Worm (Caenorhabditis elegans) whole organism, L4 larva: Measurements from ENCODE around the gene F31E3.12.

Experiments
- D1046.2 ChIP-seq: fragments of 200-800 bp; sonication (Bioruptor generic); IDR thresholded peaks from 2 replicates; pipeline ENCODE4 v1.3.6; 2022; ENCODE audit warnings: missing genetic modification characterization, missing compliant biosample characterization
- F44E2.7 ChIP-seq: fragments of 200-800 bp; sonication (Bioruptor generic); IDR thresholded peaks from 2 replicates; pipeline ENCODE4 v2.1.2; 2022; ENCODE audit warnings: missing genetic modification characterization, missing compliant biosample characterization
- T20F7.1 ChIP-seq: fragments of 200-800 bp; sonication (Bioruptor generic); optimal IDR thresholded peaks from 2 replicates; lab custom pipeline; 2018; ENCODE audit warnings: mild to moderate bottlenecking, missing genetic modification characterization, missing compliant biosample characterization
- T26A8.4 ChIP-seq: fragments of 200-800 bp; sonication (Bioruptor generic); IDR thresholded peaks from 2 replicates; pipeline ENCODE4 v1.3.6; 2022; ENCODE audit warnings: missing genetic modification characterization, missing compliant biosample characterization
- Y105C5A.15 ChIP-seq: fragments of 200-800 bp; sonication (Bioruptor generic); IDR thresholded peaks from 2 replicates; pipeline ENCODE4 v1.3.6; 2022; ENCODE audit warnings: missing genetic modification characterization, missing compliant biosample characterization
- Y5F2A.4 ChIP-seq: fragments of 200-800 bp; sonication (Bioruptor generic); optimal IDR thresholded peaks from 2 replicates; lab custom pipeline; 2018; ENCODE audit warnings: mild to moderate bottlenecking, missing genetic modification characterization, missing compliant biosample characterization
- aha-1 ChIP-seq: fragments of 150-350 bp; peaks from one replicate; lab custom pipeline; 2014; ENCODE audit warnings: missing biosample characterization, missing genetic modification characterization
- aly-2 ChIP-seq: sonication (generic microtip); optimal IDR thresholded peaks from 2 replicates; lab custom pipeline; 2018; ENCODE audit warnings: missing biosample characterization, missing genetic modification characterization
- ceh-20 ChIP-seq: fragments of 200-800 bp; sonication (Bioruptor generic); IDR thresholded peaks from 2 replicates; pipeline ENCODE4 v1.3.6; 2022; ENCODE audit warnings: missing genetic modification reagents, missing genetic modification characterization, missing compliant biosample characterization
- ceh-44 ChIP-seq: fragments of 200-800 bp; sonication (Bioruptor generic); IDR thresholded peaks from 2 replicates; pipeline ENCODE4 v1.3.6; 2022; ENCODE audit warnings: missing genetic modification reagents, missing genetic modification characterization, missing compliant biosample characterization
- ceh-62 ChIP-seq: sonication (generic microtip); optimal IDR thresholded peaks from 2 replicates; lab custom pipeline; 2017; ENCODE audit warnings: missing biosample characterization, missing genetic modification characterization
- ceh-82 ChIP-seq: sonication (generic microtip); optimal IDR thresholded peaks from 2 replicates; lab custom pipeline; 2017; ENCODE audit warnings: missing biosample characterization, missing genetic modification characterization
- ces-1 ChIP-seq: fragments of 150-350 bp; sonication (generic microtip); optimal IDR thresholded peaks from 4 replicates; lab custom pipeline; 2014; ENCODE audit warnings: missing biosample characterization, missing genetic modification reagents, missing genetic modification characterization
- cey-2 ChIP-seq: sonication (generic microtip); optimal IDR thresholded peaks from 3 replicates; lab custom pipeline; 2017; ENCODE audit warnings: missing genetic modification characterization, mild to moderate bottlenecking, missing compliant biosample characterization, antibody characterized with exemption, borderline replicate concordance; ENCODE audit not compliant: insufficient read depth
- ctbp-1 ChIP-seq: fragments of 200-800 bp; sonication (Bioruptor generic); IDR thresholded peaks from 2 replicates; pipeline ENCODE4 v1.3.6; 2022; ENCODE audit warnings: missing genetic modification reagents, missing genetic modification characterization, missing compliant biosample characterization
- daf-19 ChIP-seq: fragments of 200-800 bp; sonication (Bioruptor generic); conservative IDR thresholded peaks from 2 replicates; pipeline ENCODE4 v1.3.6; 2022; ENCODE audit warnings: missing genetic modification characterization, missing compliant biosample characterization
- daf-8 ChIP-seq: fragments of 200-800 bp; sonication (Bioruptor generic); IDR thresholded peaks from 2 replicates; pipeline ENCODE4 v1.3.6; 2022; ENCODE audit warnings: missing genetic modification characterization, missing compliant biosample characterization
- dpl-1 ChIP-seq: fragments of 150-350 bp; optimal IDR thresholded peaks from 2 replicates; lab custom pipeline; 2014; ENCODE audit warnings: missing biosample characterization, missing genetic modification reagents, missing genetic modification characterization
- duxl-1 ChIP-seq: sonication (generic microtip); optimal IDR thresholded peaks from 2 replicates; lab custom pipeline; 2016; ENCODE audit warnings: mild to moderate bottlenecking, missing genetic modification characterization, moderate library complexity, missing compliant biosample characterization; ENCODE audit not compliant: poor library complexity
- dve-1 ChIP-seq: sonication (generic microtip); optimal IDR thresholded peaks from 2 replicates; lab custom pipeline; 2017; ENCODE audit warnings: antibody characterized with exemption, mild to moderate bottlenecking, missing genetic modification characterization, missing compliant biosample characterization; ENCODE audit not compliant: insufficient read depth
- hif-1 ChIP-seq, 2 experiments: sonication (generic microtip); optimal IDR thresholded peaks; 2 replicates each; lab custom pipeline; 2016 to 2017; ENCODE audit warnings: missing compliant biosample characterization in 2 of 2, missing genetic modification characterization in 2 of 2, missing genetic modification reagents in 2 of 2, missing genotype in 2 of 2, mild to moderate bottlenecking in 1 of 2
- hlh-30 ChIP-seq: sonication (generic microtip); optimal IDR thresholded peaks from 2 replicates; lab custom pipeline; 2017; ENCODE audit warnings: antibody characterized with exemption, mild to moderate bottlenecking, missing genetic modification characterization, missing compliant biosample characterization; ENCODE audit not compliant: insufficient read depth
- lim-7 ChIP-seq: fragments of 200-800 bp; sonication (Bioruptor generic); IDR thresholded peaks from 2 replicates; pipeline ENCODE4 v1.3.6; 2022; ENCODE audit warnings: missing genetic modification characterization, missing compliant biosample characterization
- lin-13 ChIP-seq: fragments of 150-350 bp; optimal IDR thresholded peaks from 2 replicates; lab custom pipeline; 2014; ENCODE audit warnings: missing biosample characterization, missing genetic modification reagents, missing genetic modification characterization
- lin-15B ChIP-seq: fragments of 150-350 bp; sonication (generic microtip); optimal IDR thresholded peaks from 3 replicates; lab custom pipeline; 2014; ENCODE audit warnings: missing biosample characterization, missing genetic modification characterization
- lin-29 ChIP-seq: fragments of 200-800 bp; sonication (Bioruptor generic); IDR thresholded peaks from 2 replicates; pipeline ENCODE4 v1.3.6; 2022; ENCODE audit warnings: missing genetic modification reagents, missing genetic modification characterization, missing compliant biosample characterization
- lin-38 ChIP-seq: fragments of 200-800 bp; sonication (Bioruptor generic); IDR thresholded peaks from 2 replicates; pipeline ENCODE4 v1.3.6; 2022; ENCODE audit warnings: missing genetic modification reagents, missing genetic modification characterization, missing compliant biosample characterization
- lsy-2 ChIP-seq, 2 experiments: fragments of 150-350 bp in 1 of 2; sonication (generic microtip) in 1 of 2; optimal IDR thresholded peaks; 2 replicates each; lab custom pipeline; 2014 to 2017; ENCODE audit warnings: missing biosample characterization in 2 of 2, missing genetic modification characterization in 2 of 2
- madf-5 ChIP-seq, 2 experiments: fragments of 200-800 bp; sonication (Bioruptor generic); IDR thresholded peaks; 2 replicates each; pipeline ENCODE4 v1.3.6; 2022; ENCODE audit warnings: missing compliant biosample characterization in 2 of 2, missing genetic modification characterization in 2 of 2
- mdl-1 ChIP-seq, 2 experiments: fragments of 150-350 bp in 1 of 2; sonication (generic microtip) in 1 of 2; optimal IDR thresholded peaks; 2 replicates each; lab custom pipeline; 2014 to 2017; ENCODE audit warnings: missing biosample characterization in 2 of 2, missing genetic modification characterization in 2 of 2
- mxl-2 ChIP-seq: fragments of 200-800 bp; sonication (Bioruptor generic); conservative IDR thresholded peaks from 2 replicates; pipeline ENCODE4 v1.3.6; 2022; ENCODE audit warnings: missing genetic modification reagents, missing genetic modification characterization, missing compliant biosample characterization
- mxl-3 ChIP-seq: fragments of 200-800 bp; sonication (Bioruptor generic); optimal IDR thresholded peaks from 2 replicates; lab custom pipeline; 2018; ENCODE audit warnings: mild to moderate bottlenecking, missing genetic modification characterization, missing compliant biosample characterization
- nhr-11 ChIP-seq: fragments of 150-350 bp; optimal IDR thresholded peaks from 2 replicates; lab custom pipeline; 2014; ENCODE audit warnings: missing biosample characterization, missing genetic modification characterization
- nhr-111 ChIP-seq: fragments of 200-800 bp; sonication (Bioruptor generic); optimal IDR thresholded peaks from 2 replicates; lab custom pipeline; 2018; ENCODE audit warnings: mild to moderate bottlenecking, missing genetic modification characterization, missing compliant biosample characterization
- nhr-237 ChIP-seq: sonication (generic microtip); optimal IDR thresholded peaks from 2 replicates; lab custom pipeline; 2017; ENCODE audit warnings: missing biosample characterization, missing genetic modification characterization
- nhr-42 ChIP-seq: fragments of 200-800 bp; sonication (Bioruptor generic); IDR thresholded peaks from 2 replicates; pipeline ENCODE4 v1.3.6; 2022; ENCODE audit warnings: missing genetic modification characterization, missing compliant biosample characterization
- nhr-6 ChIP-seq: fragments of 150-350 bp; optimal IDR thresholded peaks from 2 replicates; lab custom pipeline; 2014; ENCODE audit warnings: missing biosample characterization, missing genetic modification characterization
- nhr-76 ChIP-seq: fragments of 150-350 bp; optimal IDR thresholded peaks from 2 replicates; lab custom pipeline; 2014; ENCODE audit warnings: missing biosample characterization, missing genetic modification characterization
- pha-4 ChIP-seq, 2 experiments: fragments of 150-350 bp in 1 of 2; fragments of 200-800 bp in 1 of 2; sonication (Bioruptor generic) in 1 of 2; IDR thresholded peaks in 1 of 2; optimal IDR thresholded peaks in 1 of 2; 2 replicates each; pipeline versions ENCODE4 v1.3.6 to Lab custom; 2014 to 2022; ENCODE audit warnings: missing genetic modification characterization in 2 of 2, missing genetic modification reagents in 2 of 2, missing biosample characterization in 1 of 2, missing compliant biosample characterization in 1 of 2
- php-3 ChIP-seq: fragments of 200-800 bp; sonication (Bioruptor generic); IDR thresholded peaks from 2 replicates; pipeline ENCODE4 v1.3.6; 2022; ENCODE audit warnings: missing genetic modification reagents, missing genetic modification characterization, missing compliant biosample characterization
- sdz-12 ChIP-seq: fragments of 200-800 bp; sonication (Bioruptor generic); optimal IDR thresholded peaks from 2 replicates; lab custom pipeline; 2018; ENCODE audit warnings: mild to moderate bottlenecking, missing genetic modification characterization, missing compliant biosample characterization
- spr-1 ChIP-seq: sonication (generic microtip); optimal IDR thresholded peaks from 2 replicates; lab custom pipeline; 2016; ENCODE audit warnings: mild to moderate bottlenecking, missing genetic modification characterization, missing compliant biosample characterization
- zfp-3 ChIP-seq: fragments of 200-800 bp; sonication (Bioruptor generic); conservative IDR thresholded peaks from 2 replicates; pipeline ENCODE4 v1.3.6; 2022; ENCODE audit warnings: missing genetic modification reagents, missing genetic modification characterization, missing compliant biosample characterization

The F31E3.12 gene

ce11 chrIII:6971662-6972284 lies 2.6 kb downstream of the F31E3.12 start, which contains the start of the genes eef-1A.1 and rfc-4 (continued):
- peak; percentile 76 for TF ChIP-seq pha-4 (GFP tag; IDR thresholded peaks at IDR 0.05; lab: Robert Waterston, UW)
- TF ChIP-seq pha-4 (tag; optimal IDR thresholded peaks at IDR 0.05; lab: Kevin White, UChicago) = peak; percentile 99
- no peak for TF ChIP-seq D1046.2 (GFP tag; lab: Robert Waterston, UW)
- TF ChIP-seq hlh-30 (tag; lab: Kevin White, UChicago) = peak; percentile 100
- peak; percentile 13 for TF ChIP-seq Y5F2A.4 (GFP tag; lab: Kevin White, UChicago)
- no peak for TF ChIP-seq ceh-82
- TF ChIP-seq ceh-44 (GFP tag; lab: Robert Waterston, UW) = no peak
- TF ChIP-seq ces-1 (GFP tag; lab: Kevin White, UChicago) = peak; percentile 54
- TF ChIP-seq nhr-76 (tag; lab: Kevin White, UChicago) = peak; percentile 48
- peak; percentile 99 for TF ChIP-seq aha-1 (tag; lab: Kevin White, UChicago)
- peak; percentile 98 for TF ChIP-seq nhr-11
- peak; percentile 85 for TF ChIP-seq T26A8.4 (GFP tag; lab: Robert Waterston, UW)
- peak; percentile 6 for TF ChIP-seq nhr-237 (tag; lab: Kevin White, UChicago)
- peak; percentile 84 for TF ChIP-seq mxl-3 (GFP tag; lab: Kevin White, UChicago)
- TF ChIP-seq mdl-1 (tag; optimal IDR thresholded peaks at IDR 0.05; lab: Kevin White, UChicago) = peak; percentile 24 to 91
- TF ChIP-seq lin-13 (GFP tag; lab: Kevin White, UChicago) = peak; percentile 93
- TF ChIP-seq daf-19 (GFP tag; lab: Robert Waterston, UW) = no peak
- TF ChIP-seq aly-2 (tag; lab: Kevin White, UChicago) = no peak
- TF ChIP-seq, all 104 proteins: peak for 67

ce11 chrIII:6973682-6974081 lies 4.5 kb downstream of the F31E3.12 start, which contains the start of gene F31E3.2:
F31E3.2 (plus strand) TSS chrIII:6973982.
- TF ChIP-seq mxl-2 (GFP tag; lab: Robert Waterston, UW) (no peak), lsy-2 (tag; optimal IDR thresholded peaks at IDR 0.05; lab: Kevin White, UChicago) (peak in 1 of 2 experiments; percentile 43)

- TF ChIP-seq daf-8 (GFP tag; lab: Robert Waterston, UW) (no peak), hif-1 (tag; optimal IDR thresholded peaks at IDR 0.05; lab: Kevin White, UChicago) (no peak), dve-1 (tag; lab: Kevin White, UChicago) (no peak), php-3 (no peak), cey-2 (no peak), mxl-2 (GFP tag; lab: Robert Waterston, UW) (no peak)
Observed at ce11 chrIII:6974952-6975351, 5.8 kb downstream of the F31E3.12 start.

ce11 chrIII:6978875-6979274 lies 9.7 kb downstream of the F31E3.12 start:
- TF ChIP-seq ces-1 (GFP tag; lab: Kevin White, UChicago) (no peak), dpl-1 (peak; percentile 20), ceh-62 (no peak), lin-15B (tag; lab: Kevin White, UChicago) (no peak), T20F7.1 (GFP tag; lab: Kevin White, UChicago) (no peak), Y5F2A.4 (GFP tag; lab: Kevin White, UChicago) (no peak), Y105C5A.15 (GFP tag; lab: Robert Waterston, UW) (no peak), ceh-20 (GFP tag; lab: Robert Waterston, UW) (peak; percentile 91), lin-38 (GFP tag; lab: Robert Waterston, UW) (no peak), lin-29 (GFP tag; lab: Robert Waterston, UW) (no peak), aha-1 (tag; lab: Kevin White, UChicago) (peak; percentile 35), madf-5 (GFP tag; IDR thresholded peaks at IDR 0.05; lab: Robert Waterston, UW) (no peak), spr-1 (no peak), nhr-111 (GFP tag; lab: Kevin White, UChicago) (no peak), T26A8.4 (GFP tag; lab: Robert Waterston, UW) (no peak), ceh-82 (no peak), zfp-3 (GFP tag; lab: Robert Waterston, UW) (no peak), ctbp-1 (peak; percentile 69), sdz-12 (GFP tag; lab: Kevin White, UChicago) (no peak), nhr-42 (GFP tag; lab: Robert Waterston, UW) (no peak), F44E2.7 (no peak), duxl-1 (tag; lab: Kevin White, UChicago) (no peak), lim-7 (GFP tag; lab: Robert Waterston, UW) (no peak), nhr-6 (tag; lab: Kevin White, UChicago) (no peak), lsy-2 (tag; optimal IDR thresholded peaks at IDR 0.05; lab: Kevin White, UChicago) (peak; percentile 61 to 87)
